Worm (Caenorhabditis elegans): ENCODE results near the gene pdi-2.

Gene pdi-2

DNA sequence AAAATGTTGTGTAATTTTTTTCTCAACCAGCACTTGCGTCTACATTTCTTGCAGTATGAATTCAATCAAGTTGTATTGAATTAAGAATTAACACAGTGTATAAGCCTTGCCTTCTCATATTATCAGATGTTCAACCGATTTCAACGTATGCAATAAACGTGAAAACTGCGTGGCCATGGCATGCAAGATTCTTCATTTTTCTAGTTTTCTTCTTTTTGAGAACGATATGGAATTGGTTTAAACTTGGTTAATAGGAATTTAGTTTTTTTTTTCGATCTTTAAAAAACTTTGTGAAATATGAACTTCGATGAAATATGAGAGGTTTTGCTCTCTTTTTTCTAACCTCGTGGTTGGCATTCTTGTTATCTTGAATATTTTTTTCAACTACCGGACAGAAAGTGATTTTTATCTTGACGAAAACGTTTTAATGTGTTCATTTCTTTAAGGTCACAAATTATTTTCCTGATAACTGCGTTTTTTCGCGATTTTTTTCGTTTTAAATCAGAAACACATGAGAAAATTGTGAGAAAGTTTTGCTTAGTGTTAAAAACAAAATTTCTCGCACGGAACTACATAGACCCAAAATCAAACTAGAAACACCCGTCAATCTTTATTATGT, 6.6 kb downstream of the pdi-2 start:
- TF ChIP-seq him-1 (tag; optimal IDR thresholded peaks at IDR 0.05) (no peak), W03F9.2 (tag; optimal IDR thresholded peaks at IDR 0.05) (no peak), dao-5 (tag; optimal IDR thresholded peaks at IDR 0.05) (no peak)

DNA sequence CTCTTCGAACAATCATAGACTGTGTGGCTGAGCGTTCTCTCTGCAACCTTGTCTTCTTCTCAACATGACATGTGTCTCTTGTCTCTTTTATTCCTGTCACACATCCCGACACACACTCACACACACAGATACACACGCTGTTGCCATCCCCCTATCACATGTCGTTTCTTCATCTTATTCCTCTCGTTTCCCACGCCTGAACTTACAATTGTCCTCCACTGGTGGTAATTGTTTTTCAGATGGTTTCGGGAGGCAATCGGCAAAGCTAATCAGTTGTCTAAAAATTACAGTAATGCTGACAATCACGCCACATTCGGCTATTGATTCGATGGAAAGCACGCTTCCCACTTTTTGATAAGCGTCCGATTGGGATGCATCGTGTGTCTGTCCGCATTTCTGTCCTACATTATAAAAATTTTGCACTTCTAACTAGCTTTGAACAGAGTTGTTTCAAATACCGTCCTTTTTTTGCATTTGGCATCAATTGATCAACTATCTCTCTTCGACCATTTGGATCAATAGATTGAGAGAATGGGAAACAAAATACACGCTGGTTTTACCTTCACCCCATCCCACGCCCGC, 8.3 kb downstream of the pdi-2 start, which contains the start of gene nhr-35:
Gene nhr-35, plus strand, starts transcription at position 532 of the 582 bp plus-strand sequence.
- TF ChIP-seq him-1 (tag; optimal IDR thresholded peaks at IDR 0.05) (no peak), dao-5 (tag; optimal IDR thresholded peaks at IDR 0.05) (no peak), W03F9.2 (tag; optimal IDR thresholded peaks at IDR 0.05) (no peak)

DNA sequence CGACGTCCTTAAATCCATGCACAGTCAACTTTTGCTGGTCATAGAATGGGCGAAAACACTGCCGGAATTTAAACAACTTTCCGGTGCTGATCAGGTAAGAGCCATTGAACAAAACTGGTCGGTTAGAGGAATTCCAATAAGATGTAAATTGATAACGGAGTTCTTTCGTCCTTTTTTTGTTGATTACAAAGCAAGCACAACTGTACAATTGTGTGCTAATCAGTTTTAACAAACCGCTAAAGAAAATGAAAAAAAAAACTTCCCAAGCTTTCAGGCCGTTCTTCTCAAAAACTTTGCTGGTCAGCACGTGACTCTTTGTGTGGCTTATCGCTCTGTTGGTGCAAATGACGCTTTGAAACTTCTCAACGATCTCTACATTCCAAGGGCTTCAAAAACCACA, 10.2 kb downstream of the pdi-2 start:
- TF ChIP-seq W03F9.2 (tag; optimal IDR thresholded peaks at IDR 0.05) = no peak
- no peak for TF ChIP-seq him-1 (tag; optimal IDR thresholded peaks at IDR 0.05)
- no peak for TF ChIP-seq dao-5 (tag; optimal IDR thresholded peaks at IDR 0.05)

DNA sequence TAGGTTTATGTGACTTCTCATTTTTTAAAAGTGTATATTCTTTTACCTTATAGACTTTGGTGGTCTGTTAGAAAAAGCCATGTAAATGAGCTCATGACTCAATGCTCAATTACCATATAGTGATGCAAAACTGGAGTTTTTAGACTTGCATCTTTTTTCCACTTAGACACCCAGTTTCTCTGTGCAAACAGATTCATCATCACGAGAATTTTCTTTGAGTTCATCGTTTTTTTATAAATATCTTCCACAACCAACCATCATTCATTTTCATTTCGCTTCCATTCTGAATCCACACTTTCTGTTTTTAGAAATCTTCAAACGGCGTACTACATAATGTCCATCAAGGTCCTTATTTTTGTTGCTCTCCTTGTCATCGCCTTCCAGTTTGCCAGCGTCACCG, 20.6 kb downstream of the pdi-2 start, which contains the start of gene C07A12.2:
Gene C07A12.2, plus strand, starts transcription at position 301 of the 400 bp plus-strand sequence.
- TF ChIP-seq dao-5 (tag; optimal IDR thresholded peaks at IDR 0.05) = no peak
- no peak for TF ChIP-seq him-1 (tag; optimal IDR thresholded peaks at IDR 0.05)
- no peak for TF ChIP-seq W03F9.2 (tag; optimal IDR thresholded peaks at IDR 0.05)

DNA sequence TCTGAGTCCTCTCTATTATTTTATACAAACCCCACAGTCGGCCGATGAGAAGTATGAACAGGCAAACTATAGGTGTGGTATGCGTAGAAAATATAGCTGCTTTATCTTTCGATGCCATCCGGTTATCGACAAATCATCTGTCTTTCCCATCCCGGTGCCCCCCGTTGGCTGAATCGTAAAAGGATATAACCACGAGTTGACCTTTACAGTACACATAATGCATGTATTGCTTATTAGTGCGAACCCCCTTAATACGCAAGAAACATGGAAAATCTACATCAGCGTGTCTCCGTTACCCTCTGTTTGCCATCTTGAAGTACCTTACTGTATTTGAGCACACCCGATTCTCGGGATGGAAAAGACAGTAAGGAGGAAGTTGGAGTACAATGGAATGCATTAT, 25.0 kb downstream of the pdi-2 start:
- TF ChIP-seq dao-5 (tag; optimal IDR thresholded peaks at IDR 0.05) = no peak
- TF ChIP-seq him-1 (tag; optimal IDR thresholded peaks at IDR 0.05) = no peak
- TF ChIP-seq W03F9.2 (tag; optimal IDR thresholded peaks at IDR 0.05) = no peak

DNA sequence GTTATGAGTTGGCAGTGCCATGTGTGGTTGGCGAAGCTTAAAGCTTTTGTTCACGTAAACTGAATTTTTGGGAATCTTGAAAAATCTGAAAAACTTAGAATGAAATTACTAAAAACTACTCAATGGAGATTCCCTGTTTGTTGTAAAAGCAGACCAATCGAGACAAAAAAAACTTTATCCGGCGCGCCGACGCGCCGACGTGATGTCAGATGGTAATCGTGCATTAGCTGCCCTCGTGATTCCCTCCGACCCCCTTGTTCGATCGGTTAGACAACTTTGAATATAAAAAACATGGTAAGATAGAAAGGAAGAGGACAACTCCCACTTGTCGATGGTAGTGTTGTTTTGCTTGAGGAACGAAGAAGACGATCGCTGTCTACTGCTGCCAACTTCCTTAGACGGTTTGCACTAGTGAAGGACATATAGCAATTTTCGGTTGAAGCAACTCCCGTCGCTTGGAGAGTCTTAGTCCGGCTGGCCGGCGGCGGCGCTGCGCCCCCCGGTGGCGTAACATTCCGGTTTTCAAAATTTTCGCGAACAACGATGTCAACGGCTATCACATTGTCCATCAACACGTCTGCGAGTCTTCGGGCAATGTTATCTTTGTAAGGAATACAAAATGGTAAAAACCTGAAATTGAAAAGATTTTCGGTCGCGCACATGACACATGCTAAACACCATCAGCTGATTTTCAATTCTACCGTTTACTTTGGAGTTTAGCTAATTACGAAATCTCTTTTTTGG, 26.1 kb downstream of the pdi-2 start, which contains the start of gene C07A12.18:
Gene C07A12.18, minus strand, starts transcription at position 51 of the 744 bp plus-strand sequence.
- TF ChIP-seq W03F9.2 (tag; optimal IDR thresholded peaks at IDR 0.05) (no peak), dao-5 (tag; optimal IDR thresholded peaks at IDR 0.05) (no peak), him-1 (tag; optimal IDR thresholded peaks at IDR 0.05) (no peak)

DNA sequence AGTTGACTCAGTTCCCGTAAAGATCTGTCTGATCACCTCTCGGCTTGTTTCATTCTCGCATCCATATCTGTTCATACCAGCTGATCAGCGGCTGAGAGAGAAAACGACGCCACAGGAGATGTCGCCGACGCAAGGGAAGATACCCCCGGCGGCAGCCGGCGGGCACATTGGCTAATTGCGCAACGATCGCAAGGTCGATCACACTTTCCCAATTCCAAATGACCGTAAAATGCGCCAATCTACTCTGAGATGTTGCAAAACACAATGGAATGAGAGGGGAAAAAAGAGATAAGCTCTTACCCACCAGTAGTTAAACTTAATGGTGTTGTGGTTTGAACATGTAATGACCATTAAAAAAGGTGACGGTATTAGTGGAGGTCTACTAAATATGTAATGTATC, 27.0 kb downstream of the pdi-2 start:
- TF ChIP-seq dao-5 (tag; optimal IDR thresholded peaks at IDR 0.05) (no peak), W03F9.2 (tag; optimal IDR thresholded peaks at IDR 0.05) (no peak), him-1 (tag; optimal IDR thresholded peaks at IDR 0.05) (no peak)

DNA sequence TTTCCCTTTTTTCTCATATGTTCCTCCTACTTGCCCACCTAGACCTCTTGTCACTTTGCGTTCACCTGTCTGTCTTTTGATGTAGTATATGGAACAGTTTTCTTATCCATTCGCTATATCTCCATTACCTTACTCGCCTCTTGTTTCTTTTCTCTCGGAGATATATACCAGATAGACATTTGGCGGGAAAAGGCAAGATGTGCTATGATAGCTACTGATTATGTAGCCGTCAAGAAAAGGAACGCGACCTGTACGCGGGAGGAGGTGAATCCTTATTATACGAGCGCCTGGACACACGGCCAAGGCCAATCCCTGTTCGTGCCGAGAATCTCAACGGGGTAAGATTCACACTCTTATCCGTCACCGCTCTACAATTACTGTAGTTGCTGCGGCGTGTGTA, 29.1 kb downstream of the pdi-2 start:
- TF ChIP-seq dao-5 (tag; optimal IDR thresholded peaks at IDR 0.05) = no peak
- no peak for TF ChIP-seq him-1 (tag; optimal IDR thresholded peaks at IDR 0.05)
- TF ChIP-seq W03F9.2 (tag; optimal IDR thresholded peaks at IDR 0.05) = no peak

DNA sequence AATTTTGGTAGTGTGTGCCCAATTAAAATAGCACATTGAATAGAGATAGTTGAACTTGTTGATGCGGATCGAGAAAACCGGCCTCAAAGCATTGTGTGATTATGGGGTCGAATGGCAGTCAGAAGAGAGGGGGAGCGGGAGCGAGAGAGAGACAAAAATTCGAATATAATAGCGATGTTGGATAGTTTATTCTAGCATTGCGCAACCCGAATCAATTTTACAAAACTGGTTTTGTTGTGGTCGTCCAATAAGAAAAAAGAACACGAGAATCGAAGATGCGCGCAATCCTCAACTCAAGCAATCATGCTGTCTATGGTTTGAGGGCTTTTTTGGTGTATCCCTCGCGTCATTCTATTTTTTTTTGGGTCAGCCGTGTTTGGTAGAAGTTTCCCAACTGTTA, 29.5 kb downstream of the pdi-2 start:
- no peak for TF ChIP-seq dao-5 (tag; optimal IDR thresholded peaks at IDR 0.05)
- no peak for TF ChIP-seq him-1 (tag; optimal IDR thresholded peaks at IDR 0.05)
- no peak for TF ChIP-seq W03F9.2 (tag; optimal IDR thresholded peaks at IDR 0.05)

DNA sequence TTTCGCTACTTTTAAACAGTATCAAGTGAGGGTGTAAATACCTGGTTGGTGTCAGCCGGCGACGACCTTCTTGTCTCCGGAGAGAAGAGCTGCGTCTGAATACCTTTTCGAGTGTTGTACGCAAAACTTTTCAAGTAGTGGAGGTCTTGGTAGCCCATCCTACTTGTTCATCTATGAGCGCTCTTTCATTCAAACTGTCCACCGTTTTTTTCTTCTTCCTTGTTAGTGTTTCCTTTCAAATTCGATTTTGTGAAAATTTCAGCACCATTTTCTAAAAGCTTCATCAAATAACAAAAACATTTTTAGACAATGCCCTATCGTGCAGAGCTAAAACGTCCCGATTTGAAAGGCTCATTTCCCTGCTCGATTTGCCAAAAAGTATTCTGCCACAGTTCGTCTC, 30.4 kb downstream of the pdi-2 start, which contains the start of gene ham-2:
Gene ham-2, plus strand, starts transcription at position 301 of the 400 bp plus-strand sequence.
- TF ChIP-seq him-1 (tag; optimal IDR thresholded peaks at IDR 0.05) = no peak

DNA sequence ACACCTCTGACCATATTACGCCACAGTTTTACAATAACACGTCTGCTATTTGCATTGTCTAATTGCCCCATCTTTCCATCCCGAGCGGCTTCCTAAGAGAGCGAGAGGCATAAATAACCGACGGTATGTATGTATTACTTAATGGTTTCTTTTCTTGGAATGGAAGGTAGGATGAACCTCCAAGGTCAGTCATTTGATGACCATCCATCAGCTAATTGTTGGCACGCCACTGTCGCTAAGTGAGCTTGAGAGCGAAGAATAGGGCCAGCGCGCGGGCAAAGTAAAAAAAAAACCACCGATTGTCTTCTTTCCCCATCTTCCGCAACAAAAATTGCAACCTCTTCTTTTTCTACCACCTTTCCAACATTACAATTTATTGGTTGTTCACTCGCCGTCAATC, 32.1 kb downstream of the pdi-2 start:
- TF ChIP-seq him-1 (tag; optimal IDR thresholded peaks at IDR 0.05) (no peak), W03F9.2 (tag; optimal IDR thresholded peaks at IDR 0.05) (no peak), dao-5 (tag; optimal IDR thresholded peaks at IDR 0.05) (no peak)

DNA sequence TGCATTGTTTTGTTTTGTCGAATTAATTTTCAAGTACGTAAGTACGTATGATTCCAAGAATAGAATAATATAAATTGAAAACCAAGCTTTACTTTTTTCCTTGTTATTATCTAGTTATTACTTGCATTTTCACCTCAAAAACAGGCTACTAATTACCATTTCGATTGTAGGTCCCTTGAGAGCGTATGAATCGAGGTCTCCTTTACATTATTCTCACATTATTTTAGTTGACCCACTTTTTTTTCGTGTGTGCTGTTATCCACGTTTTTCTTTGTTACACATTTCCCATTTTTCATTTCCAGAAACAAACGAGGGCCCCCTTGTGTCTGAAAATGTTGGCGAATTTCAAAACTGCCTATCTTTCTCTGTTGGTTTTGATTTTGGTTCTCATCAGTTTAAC, 37.9 kb downstream of the pdi-2 start, which contains the start of gene C05E11.6:
Gene C05E11.6, plus strand, starts transcription at position 301 of the 400 bp plus-strand sequence.
- no peak for TF ChIP-seq him-1 (tag; optimal IDR thresholded peaks at IDR 0.05)
- no peak for TF ChIP-seq W03F9.2 (tag; optimal IDR thresholded peaks at IDR 0.05)
- TF ChIP-seq dao-5 (tag; optimal IDR thresholded peaks at IDR 0.05) = no peak

DNA sequence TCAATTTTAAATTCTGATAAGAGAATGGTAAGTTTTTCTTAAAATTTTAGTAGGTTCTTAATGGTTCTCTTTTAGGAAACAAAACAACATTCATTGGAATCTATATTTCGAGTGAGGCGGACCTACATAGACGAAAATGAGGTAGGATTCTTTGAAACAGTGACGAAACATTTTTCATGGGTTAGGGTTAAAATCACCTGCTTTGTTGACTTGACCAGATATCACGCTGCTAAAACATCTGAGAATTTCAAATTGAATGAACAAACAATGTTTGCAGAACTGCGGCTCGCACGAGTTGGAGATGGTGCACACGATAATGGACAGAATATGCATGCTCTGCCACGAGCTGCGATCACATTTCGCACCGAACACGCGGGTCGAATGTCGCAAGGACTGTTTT, 38.3 kb downstream of the pdi-2 start:
- TF ChIP-seq him-1 (tag; optimal IDR thresholded peaks at IDR 0.05) = no peak
- TF ChIP-seq dao-5 (tag; optimal IDR thresholded peaks at IDR 0.05) = no peak
- no peak for TF ChIP-seq W03F9.2 (tag; optimal IDR thresholded peaks at IDR 0.05)

DNA sequence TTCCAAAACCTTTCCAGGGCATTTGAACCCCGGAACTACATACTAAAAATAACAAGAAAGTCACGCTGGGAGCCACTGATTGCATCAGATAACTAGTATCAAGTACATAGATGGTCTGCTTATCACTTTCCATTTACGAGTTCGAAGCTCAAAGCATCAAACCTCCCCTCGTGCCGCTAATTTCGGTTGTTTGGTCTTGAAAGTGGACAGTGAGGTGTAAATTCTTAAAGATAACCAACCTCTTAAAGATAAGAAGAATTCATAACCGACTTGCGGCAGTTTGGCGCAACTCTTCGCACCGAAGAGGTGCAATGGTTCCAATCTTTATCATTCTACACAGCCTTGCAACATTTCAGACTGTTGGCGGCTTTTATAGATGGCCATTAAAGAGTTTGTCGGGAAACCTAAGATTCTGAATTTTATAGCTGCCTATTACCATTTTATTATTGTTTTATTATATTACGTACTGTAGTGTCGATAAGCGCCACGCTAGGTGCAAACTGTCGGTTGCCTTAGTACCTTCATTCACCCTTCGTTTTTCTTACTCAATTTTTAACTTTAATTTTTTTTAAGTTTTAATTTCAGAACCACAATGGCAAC, 40.9 kb downstream of the pdi-2 start, which contains the start of gene amt-4:
Gene amt-4, plus strand, starts transcription at position 586 of the 600 bp plus-strand sequence.
- TF ChIP-seq him-1 (tag; optimal IDR thresholded peaks at IDR 0.05) (no peak), W03F9.2 (tag; optimal IDR thresholded peaks at IDR 0.05) (no peak), dao-5 (tag; optimal IDR thresholded peaks at IDR 0.05) (no peak)
